Worm (Caenorhabditis elegans) whole organism, L4 larva: ENCODE results near the gene clec-3.
A peak's percentile ranks its signal among the peaks of the same experiment; 100 is the strongest.

Source experiments
- F37D6.2 ChIP-seq: sonication (generic microtip); optimal IDR thresholded peaks from 2 replicates; lab custom pipeline; 2016; ENCODE audit warnings: mild to moderate bottlenecking, missing genetic modification characterization, missing compliant biosample characterization
- F49E8.2 ChIP-seq: sonication (generic microtip); optimal IDR thresholded peaks from 2 replicates; lab custom pipeline; 2016; ENCODE audit warnings: missing compliant biosample characterization, mild to moderate bottlenecking, missing genetic modification characterization, borderline replicate concordance
- T20F7.1 ChIP-seq: fragments of 200-800 bp; sonication (Bioruptor generic); optimal IDR thresholded peaks from 2 replicates; lab custom pipeline; 2018; ENCODE audit warnings: mild to moderate bottlenecking, missing genetic modification characterization, missing compliant biosample characterization
- Y105C5A.15 ChIP-seq: fragments of 200-800 bp; sonication (Bioruptor generic); IDR thresholded peaks from 2 replicates; pipeline ENCODE4 v1.3.6; 2022; ENCODE audit warnings: missing genetic modification characterization, missing compliant biosample characterization
- ZK337.2 ChIP-seq: fragments of 200-800 bp; sonication (Bioruptor generic); IDR thresholded peaks from 2 replicates; pipeline ENCODE4 v1.3.6; 2022; ENCODE audit warnings: missing genetic modification reagents, missing genetic modification characterization, missing compliant biosample characterization
- ZK546.5 ChIP-seq, 2 experiments: sonication (generic microtip); optimal IDR thresholded peaks; 2 replicates each; lab custom pipeline; 2017; ENCODE audit warnings: missing biosample characterization in 2 of 2, missing genetic modification characterization in 2 of 2
- aha-1 ChIP-seq: fragments of 150-350 bp; peaks from one replicate; lab custom pipeline; 2014; ENCODE audit warnings: missing biosample characterization, missing genetic modification characterization
- ama-1 ChIP-seq: fragments of 150-350 bp; optimal IDR thresholded peaks from 2 replicates; lab custom pipeline; 2014; ENCODE audit warnings: inconsistent platforms, mixed read lengths
- attf-4 ChIP-seq: sonication (generic microtip); optimal IDR thresholded peaks from 3 replicates; lab custom pipeline; 2017; ENCODE audit warnings: missing biosample characterization, missing genetic modification characterization
- ceh-20 ChIP-seq: fragments of 200-800 bp; sonication (Bioruptor generic); IDR thresholded peaks from 2 replicates; pipeline ENCODE4 v1.3.6; 2022; ENCODE audit warnings: missing genetic modification reagents, missing genetic modification characterization, missing compliant biosample characterization
- ceh-28 ChIP-seq: fragments of 150-350 bp; optimal IDR thresholded peaks from 2 replicates; lab custom pipeline; 2014; ENCODE audit warnings: missing biosample characterization, missing genetic modification reagents, missing genetic modification characterization
- ceh-62 ChIP-seq: sonication (generic microtip); optimal IDR thresholded peaks from 2 replicates; lab custom pipeline; 2017; ENCODE audit warnings: missing biosample characterization, missing genetic modification characterization
- ces-1 ChIP-seq: fragments of 150-350 bp; sonication (generic microtip); optimal IDR thresholded peaks from 4 replicates; lab custom pipeline; 2014; ENCODE audit warnings: missing biosample characterization, missing genetic modification reagents, missing genetic modification characterization
- cey-2 ChIP-seq: sonication (generic microtip); optimal IDR thresholded peaks from 3 replicates; lab custom pipeline; 2017; ENCODE audit warnings: missing genetic modification characterization, mild to moderate bottlenecking, missing compliant biosample characterization, antibody characterized with exemption, borderline replicate concordance; ENCODE audit not compliant: insufficient read depth
- daf-12 ChIP-seq: fragments of 150-350 bp; optimal IDR thresholded peaks from 2 replicates; lab custom pipeline; 2014; ENCODE audit warnings: missing biosample characterization, missing genetic modification reagents, missing genetic modification characterization
- daf-16 ChIP-seq, 3 experiments: sonication (generic microtip); optimal IDR thresholded peaks; 2 replicates each; lab custom pipeline; 2016 to 2017; ENCODE audit warnings: missing genetic modification characterization in 3 of 3, missing genetic modification reagents in 3 of 3, mild to moderate bottlenecking in 2 of 3, missing compliant biosample characterization in 2 of 3, missing biosample characterization in 1 of 3, moderate library complexity in 1 of 3
- daf-19 ChIP-seq: fragments of 200-800 bp; sonication (Bioruptor generic); conservative IDR thresholded peaks from 2 replicates; pipeline ENCODE4 v1.3.6; 2022; ENCODE audit warnings: missing genetic modification characterization, missing compliant biosample characterization
- dmd-6 ChIP-seq: fragments of 200-800 bp; sonication (Bioruptor generic); IDR thresholded peaks from 2 replicates; pipeline ENCODE4 v1.3.6; 2022; ENCODE audit warnings: missing genetic modification reagents, missing genetic modification characterization, missing compliant biosample characterization
- dve-1 ChIP-seq: sonication (generic microtip); optimal IDR thresholded peaks from 2 replicates; lab custom pipeline; 2017; ENCODE audit warnings: antibody characterized with exemption, mild to moderate bottlenecking, missing genetic modification characterization, missing compliant biosample characterization; ENCODE audit not compliant: insufficient read depth
- egl-27 ChIP-seq: sonication (generic microtip); optimal IDR thresholded peaks from 3 replicates; lab custom pipeline; 2017; ENCODE audit warnings: missing biosample characterization, missing genetic modification reagents, missing genetic modification characterization
- gei-8 ChIP-seq: fragments of 200-800 bp; sonication (Bioruptor generic); optimal IDR thresholded peaks from 2 replicates; lab custom pipeline; 2018; ENCODE audit warnings: mild to moderate bottlenecking, missing genetic modification characterization, missing compliant biosample characterization
- hlh-11 ChIP-seq: fragments of 200-800 bp; sonication (Bioruptor generic); optimal IDR thresholded peaks from 2 replicates; lab custom pipeline; 2018; ENCODE audit warnings: mild to moderate bottlenecking, missing genetic modification characterization, missing compliant biosample characterization
- hlh-30 ChIP-seq: sonication (generic microtip); optimal IDR thresholded peaks from 2 replicates; lab custom pipeline; 2017; ENCODE audit warnings: antibody characterized with exemption, mild to moderate bottlenecking, missing genetic modification characterization, missing compliant biosample characterization; ENCODE audit not compliant: insufficient read depth
- jun-1 ChIP-seq: fragments of 150-350 bp; optimal IDR thresholded peaks from 2 replicates; lab custom pipeline; 2014; ENCODE audit warnings: missing biosample characterization, missing genetic modification reagents, missing genetic modification characterization
- lim-7 ChIP-seq: fragments of 200-800 bp; sonication (Bioruptor generic); IDR thresholded peaks from 2 replicates; pipeline ENCODE4 v1.3.6; 2022; ENCODE audit warnings: missing genetic modification characterization, missing compliant biosample characterization
- lin-1 ChIP-seq: fragments of 200-800 bp; sonication (Bioruptor generic); IDR thresholded peaks from 2 replicates; pipeline ENCODE4 v1.3.6; 2022; ENCODE audit warnings: missing genetic modification reagents, missing genetic modification characterization, missing compliant biosample characterization
- lin-38 ChIP-seq: fragments of 200-800 bp; sonication (Bioruptor generic); IDR thresholded peaks from 2 replicates; pipeline ENCODE4 v1.3.6; 2022; ENCODE audit warnings: missing genetic modification reagents, missing genetic modification characterization, missing compliant biosample characterization
- lsy-2 ChIP-seq, 2 experiments: fragments of 150-350 bp in 1 of 2; sonication (generic microtip) in 1 of 2; optimal IDR thresholded peaks; 2 replicates each; lab custom pipeline; 2014 to 2017; ENCODE audit warnings: missing biosample characterization in 2 of 2, missing genetic modification characterization in 2 of 2
- mdl-1 ChIP-seq, 2 experiments: fragments of 150-350 bp in 1 of 2; sonication (generic microtip) in 1 of 2; optimal IDR thresholded peaks; 2 replicates each; lab custom pipeline; 2014 to 2017; ENCODE audit warnings: missing biosample characterization in 2 of 2, missing genetic modification characterization in 2 of 2
- mep-1 ChIP-seq: fragments of 150-350 bp; sonication (generic microtip); optimal IDR thresholded peaks from 3 replicates; lab custom pipeline; 2014; ENCODE audit warnings: missing biosample characterization, missing genetic modification characterization
- mxl-3 ChIP-seq: fragments of 200-800 bp; sonication (Bioruptor generic); optimal IDR thresholded peaks from 2 replicates; lab custom pipeline; 2018; ENCODE audit warnings: mild to moderate bottlenecking, missing genetic modification characterization, missing compliant biosample characterization
- nhr-102 ChIP-seq: sonication (generic microtip); optimal IDR thresholded peaks from 2 replicates; lab custom pipeline; 2016; ENCODE audit warnings: mild to moderate bottlenecking, missing genetic modification characterization, moderate library complexity, missing compliant biosample characterization
- php-3 ChIP-seq: fragments of 200-800 bp; sonication (Bioruptor generic); IDR thresholded peaks from 2 replicates; pipeline ENCODE4 v1.3.6; 2022; ENCODE audit warnings: missing genetic modification reagents, missing genetic modification characterization, missing compliant biosample characterization
- pqm-1 ChIP-seq: sonication (generic microtip); optimal IDR thresholded peaks from 2 replicates; lab custom pipeline; 2017; ENCODE audit warnings: missing biosample characterization, missing genetic modification characterization
- saeg-2 ChIP-seq: fragments of 200-800 bp; sonication (Bioruptor generic); IDR thresholded peaks from 2 replicates; pipeline ENCODE4 v1.3.6; 2022; ENCODE audit warnings: missing genetic modification reagents, missing genetic modification characterization, missing compliant biosample characterization
- sdz-12 ChIP-seq: fragments of 200-800 bp; sonication (Bioruptor generic); optimal IDR thresholded peaks from 2 replicates; lab custom pipeline; 2018; ENCODE audit warnings: mild to moderate bottlenecking, missing genetic modification characterization, missing compliant biosample characterization
- set-16 ChIP-seq: fragments of 200-800 bp; sonication (Bioruptor generic); IDR thresholded peaks from 2 replicates; pipeline ENCODE4 v1.3.6; 2022; ENCODE audit warnings: missing genetic modification reagents, missing genetic modification characterization, missing compliant biosample characterization
- tra-1 ChIP-seq: fragments of 200-800 bp; sonication (Bioruptor generic); IDR thresholded peaks from 2 replicates; pipeline ENCODE4 v1.3.6; 2022; ENCODE audit warnings: missing genetic modification reagents, missing genetic modification characterization, missing compliant biosample characterization
- unc-130 ChIP-seq: sonication (generic microtip); optimal IDR thresholded peaks from 2 replicates; lab custom pipeline; 2016; ENCODE audit warnings: missing genetic modification reagents, missing genetic modification characterization, missing compliant biosample characterization
- unc-62 ChIP-seq, 3 experiments: fragments of 150-350 bp in 1 of 3; sonication (generic microtip); optimal IDR thresholded peaks in 2 of 3; peaks in 1 of 3; 1 replicate in 1 of 3; 2 replicates in 2 of 3; lab custom pipeline; 2014 to 2017; ENCODE audit warnings: missing biosample characterization in 3 of 3, missing genetic modification characterization in 3 of 3, missing genetic modification reagents in 3 of 3, missing genotype in 1 of 3
- zag-1 ChIP-seq: fragments of 150-350 bp; optimal IDR thresholded peaks from 2 replicates; lab custom pipeline; 2014; ENCODE audit warnings: missing biosample characterization, missing genetic modification characterization
- zfp-3 ChIP-seq: fragments of 200-800 bp; sonication (Bioruptor generic); conservative IDR thresholded peaks from 2 replicates; pipeline ENCODE4 v1.3.6; 2022; ENCODE audit warnings: missing genetic modification reagents, missing genetic modification characterization, missing compliant biosample characterization
- zip-2 ChIP-seq: fragments of 150-350 bp; optimal IDR thresholded peaks from 2 replicates; lab custom pipeline; 2014; ENCODE audit warnings: missing biosample characterization, missing genetic modification characterization
- ztf-7 ChIP-seq: fragments of 150-350 bp; optimal IDR thresholded peaks from 2 replicates; lab custom pipeline; 2014; ENCODE audit warnings: missing biosample characterization, missing genetic modification characterization

The clec-3 gene

ce11 chrII:3043358-3043757, 23.7 kb upstream of the clec-3 start, which contains the start of gene B0454.8:
B0454.8 (minus strand) TSS chrII:3043458.
- TF ChIP-seq ztf-7 (no peak), jun-1 (tag; lab: Kevin White, UChicago) (no peak), unc-130 (GFP tag; lab: Kevin White, UChicago) (no peak), saeg-2 (GFP tag; lab: Robert Waterston, UW) (no peak), gei-8 (GFP tag; lab: Kevin White, UChicago) (no peak), ceh-62 (no peak), sdz-12 (GFP tag; lab: Kevin White, UChicago) (no peak), ces-1 (GFP tag; lab: Kevin White, UChicago) (no peak), daf-16 (GFP tag; optimal IDR thresholded peaks at IDR 0.05; lab: Kevin White, UChicago) (no peak), daf-16 (tag; optimal IDR thresholded peaks at IDR 0.05; lab: Kevin White, UChicago) (no peak), zfp-3 (GFP tag; lab: Robert Waterston, UW) (no peak), ZK546.5 (tag; optimal IDR thresholded peaks at IDR 0.05; lab: Kevin White, UChicago) (no peak), daf-19 (GFP tag; lab: Robert Waterston, UW) (no peak), Y105C5A.15 (no peak), mxl-3 (GFP tag; lab: Kevin White, UChicago) (no peak), cey-2 (tag; lab: Kevin White, UChicago) (no peak), F37D6.2 (tag; lab: Kevin White, UChicago) (no peak), zag-1 (tag; lab: Kevin White, UChicago) (no peak), zip-2 (tag; lab: Kevin White, UChicago) (no peak)

ce11 chrII:3038453-3038909, 18.8 kb upstream of the clec-3 start, which contains the start of the genes B0454.26 and B0454.5:
B0454.26 (minus strand) TSS chrII:3038553.
B0454.5 (plus strand) TSS chrII:3038859.
- TF ChIP-seq nhr-102 (tag; lab: Kevin White, UChicago): no peak
- TF ChIP-seq mxl-3 (GFP tag; lab: Kevin White, UChicago): no peak
- TF ChIP-seq lim-7 (GFP tag; lab: Robert Waterston, UW): no peak
- TF ChIP-seq ceh-20: no peak
- no peak for TF ChIP-seq unc-62 (GFP tag; optimal IDR thresholded peaks at IDR 0.05 in 1 of 2; lab: Kevin White, UChicago)
- no peak for TF ChIP-seq unc-62 (tag; optimal IDR thresholded peaks at IDR 0.05; lab: Kevin White, UChicago)
- TF ChIP-seq Y105C5A.15: no peak
- TF ChIP-seq egl-27 (tag; lab: Kevin White, UChicago): no peak
- TF ChIP-seq attf-4 (tag; lab: Kevin White, UChicago): no peak
- TF ChIP-seq hlh-30 (tag; lab: Kevin White, UChicago): no peak

- no peak for TF ChIP-seq ceh-28
- no peak for TF ChIP-seq php-3 (GFP tag; lab: Robert Waterston, UW)
- no peak for TF ChIP-seq F37D6.2 (tag; lab: Kevin White, UChicago)
- TF ChIP-seq ces-1 (GFP tag; lab: Kevin White, UChicago): no peak
- TF ChIP-seq ZK337.2: 0 out of 2 replicates have a peak, but pooled peaks have one; percentile 10
- no peak for TF ChIP-seq F49E8.2 (tag; lab: Kevin White, UChicago)
- no peak for TF ChIP-seq lsy-2 (tag; optimal IDR thresholded peaks at IDR 0.05; lab: Kevin White, UChicago)
- TF ChIP-seq T20F7.1: no peak
- TF ChIP-seq mdl-1 (tag; optimal IDR thresholded peaks at IDR 0.05; lab: Kevin White, UChicago): no peak
- no peak for TF ChIP-seq daf-12 (tag; lab: Kevin White, UChicago)
- TF ChIP-seq mep-1: no peak
- peak; percentile 45 for TF ChIP-seq lin-38 (GFP tag; lab: Robert Waterston, UW)
- no peak for TF ChIP-seq hlh-11 (tag; lab: Kevin White, UChicago)
- TF ChIP-seq lin-1 (GFP tag; lab: Robert Waterston, UW): no peak
- TF ChIP-seq pqm-1 (tag; lab: Kevin White, UChicago): no peak
- TF ChIP-seq ama-1 (lab: Kevin White, UChicago): no peak
- TF ChIP-seq set-16 (GFP tag; lab: Robert Waterston, UW): no peak
- TF ChIP-seq aha-1: peak; percentile 81
- TF ChIP-seq dmd-6 (GFP tag; lab: Robert Waterston, UW): no peak
- no peak for TF ChIP-seq egl-27 (tag; lab: Kevin White, UChicago)
- no peak for TF ChIP-seq ztf-7
- no peak for TF ChIP-seq dve-1
- TF ChIP-seq tra-1 (GFP tag; lab: Robert Waterston, UW): 0 out of 2 replicates have a peak, but pooled peaks have one; percentile 16
- peak; percentile 23; the same call in 1 of the 2 replicates for TF ChIP-seq ceh-20
- no peak for TF ChIP-seq attf-4 (tag; lab: Kevin White, UChicago)
Observed at ce11 chrII:3036344-3036743, 16.6 kb upstream of the clec-3 start.
